Fruit fly (Drosophila melanogaster): ENCODE measurements around the gene Fbxl4.

Fbxl4 gene

DNA sequence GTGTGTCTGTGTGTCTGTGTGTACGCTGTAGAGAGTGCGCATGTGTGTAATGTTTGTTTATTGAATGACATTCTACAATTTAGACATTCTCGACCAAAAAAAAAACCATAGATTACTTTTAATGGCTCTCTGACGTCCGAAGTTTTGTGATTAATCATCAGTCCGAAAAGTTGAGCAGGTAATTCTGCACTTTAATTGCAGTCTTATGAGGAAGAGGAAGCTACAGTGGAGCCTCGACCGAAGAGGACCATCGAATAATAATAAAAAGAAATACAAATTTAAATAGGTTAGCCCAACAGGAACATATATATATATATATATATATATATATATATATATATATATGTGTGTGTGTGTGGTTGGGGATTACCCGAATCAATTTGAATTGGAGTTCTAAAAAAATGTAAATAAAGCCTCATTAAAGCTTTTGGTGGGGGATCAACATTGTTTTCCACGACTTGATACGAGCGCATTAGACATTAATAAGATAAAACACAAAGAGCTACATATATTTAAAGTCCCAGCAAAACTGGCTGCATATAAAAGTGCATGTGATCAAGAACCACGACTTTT lies 28.4 kb downstream of the Fbxl4 start:
- TF ChIP-seq ttk (optimal IDR thresholded peaks at IDR 0.05) (no peak), insv (optimal IDR thresholded peaks at IDR 0.05) (no peak), h (optimal IDR thresholded peaks at IDR 0.05) (no peak), Sin3A (optimal IDR thresholded peaks at IDR 0.05) (no peak), psq (optimal IDR thresholded peaks at IDR 0.05) (no peak), Myc (optimal IDR thresholded peaks at IDR 0.05) (no peak)

DNA sequence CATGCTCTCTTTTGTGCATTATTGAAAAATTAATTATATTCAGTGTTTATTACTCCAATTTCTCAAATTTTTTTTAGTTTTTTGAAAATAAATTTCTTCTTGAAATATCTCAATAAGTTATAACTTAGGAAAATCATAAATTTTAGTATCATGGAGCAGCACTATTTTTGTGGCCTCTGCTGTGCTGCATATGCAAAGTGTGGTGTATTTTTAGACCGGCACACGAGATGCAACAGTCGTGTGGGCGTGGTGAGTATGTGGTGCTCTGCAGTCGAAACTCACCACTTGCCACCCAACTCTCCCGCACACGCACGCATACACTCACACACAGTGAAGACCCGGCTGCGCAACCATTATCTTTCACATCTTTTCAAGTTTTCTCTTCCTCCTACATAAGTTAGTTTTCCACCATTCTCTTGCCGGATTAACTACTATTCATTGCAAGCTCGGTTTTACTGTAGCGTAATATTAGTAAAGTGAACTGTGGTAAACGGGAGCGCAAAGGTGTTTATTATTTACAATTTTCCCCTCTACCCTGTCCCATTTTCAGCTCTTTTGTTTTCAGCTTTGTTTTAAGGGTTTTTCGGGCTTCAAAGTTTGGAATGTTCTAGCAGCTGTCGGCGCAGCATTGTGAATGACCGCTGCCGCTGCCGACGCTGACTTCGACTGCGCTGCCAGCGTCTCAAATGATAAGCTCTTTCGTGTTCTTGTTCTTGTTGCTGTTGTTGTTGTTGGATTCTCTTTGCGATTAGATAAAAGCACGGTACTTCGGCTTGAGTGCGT lies 29.1 kb downstream of the Fbxl4 start:
- no peak for TF ChIP-seq Sin3A (optimal IDR thresholded peaks at IDR 0.05)
- no peak for TF ChIP-seq h (optimal IDR thresholded peaks at IDR 0.05)
- no peak for TF ChIP-seq ttk (optimal IDR thresholded peaks at IDR 0.05)
- TF ChIP-seq psq (optimal IDR thresholded peaks at IDR 0.05): no peak

DNA sequence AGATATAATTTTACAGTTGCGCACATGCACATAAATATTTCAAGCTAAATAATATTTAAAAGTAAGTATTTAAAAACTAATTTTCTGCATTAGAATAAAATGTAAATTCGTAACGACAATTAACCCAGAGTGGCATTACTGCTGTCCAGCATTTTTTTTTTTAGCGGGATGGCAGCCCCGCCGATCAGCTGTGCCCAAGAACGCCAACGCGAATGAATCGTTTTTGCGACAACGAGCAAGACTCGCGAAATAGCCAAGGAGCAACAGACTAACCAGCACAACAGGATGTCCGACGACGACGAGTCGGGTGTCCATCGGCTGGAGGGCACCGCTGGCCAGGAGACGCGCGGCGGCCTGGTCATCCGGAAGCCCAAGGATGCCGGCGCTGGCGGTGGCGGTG lies 36.5 kb downstream of the Fbxl4 start, which contains the start of gene Prp16:
Gene Prp16 (plus strand): TSS at position 185 of the 400 bp plus-strand sequence.
- TF ChIP-seq insv (optimal IDR thresholded peaks at IDR 0.05) (no peak), Sin3A (optimal IDR thresholded peaks at IDR 0.05) (no peak), h (optimal IDR thresholded peaks at IDR 0.05) (no peak), psq (optimal IDR thresholded peaks at IDR 0.05) (no peak), ttk (optimal IDR thresholded peaks at IDR 0.05) (no peak), Myc (optimal IDR thresholded peaks at IDR 0.05) (no peak)

DNA sequence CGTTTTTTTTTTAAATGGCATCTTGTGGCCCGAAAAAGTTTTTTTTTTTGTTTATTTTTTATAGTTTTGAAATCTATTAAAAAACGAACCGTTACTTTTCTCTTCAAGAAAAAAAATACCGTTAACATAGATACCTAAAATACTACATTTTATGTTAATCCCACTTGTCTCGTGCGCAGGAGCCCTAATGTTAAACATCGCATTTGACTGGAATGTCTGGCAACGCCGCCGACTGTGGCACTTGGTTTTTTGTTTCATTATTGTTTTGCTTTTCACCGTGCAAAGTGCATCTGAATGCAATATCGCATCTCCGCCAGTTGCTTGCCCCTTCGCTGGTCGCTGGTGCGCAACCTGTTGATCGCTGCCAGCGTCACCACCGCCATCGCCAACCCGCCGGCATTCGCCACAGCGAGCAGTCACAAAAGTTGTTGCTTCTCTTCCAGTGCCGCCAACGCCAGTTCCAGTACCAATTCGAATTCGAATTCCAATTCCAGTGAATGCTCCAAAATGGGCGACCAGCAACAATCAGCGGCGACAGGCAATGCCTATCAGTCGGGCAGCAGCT lies 37.7 kb downstream of the Fbxl4 start, which contains the start of gene CG11590:
Gene CG11590 (plus strand): TSS at position 212 of the 565 bp plus-strand sequence.
- TF ChIP-seq ttk (optimal IDR thresholded peaks at IDR 0.05) (no peak), psq (optimal IDR thresholded peaks at IDR 0.05) (no peak), h (optimal IDR thresholded peaks at IDR 0.05) (no peak), Myc (optimal IDR thresholded peaks at IDR 0.05) (no peak), Sin3A (optimal IDR thresholded peaks at IDR 0.05) (no peak), insv (optimal IDR thresholded peaks at IDR 0.05) (no peak)

DNA sequence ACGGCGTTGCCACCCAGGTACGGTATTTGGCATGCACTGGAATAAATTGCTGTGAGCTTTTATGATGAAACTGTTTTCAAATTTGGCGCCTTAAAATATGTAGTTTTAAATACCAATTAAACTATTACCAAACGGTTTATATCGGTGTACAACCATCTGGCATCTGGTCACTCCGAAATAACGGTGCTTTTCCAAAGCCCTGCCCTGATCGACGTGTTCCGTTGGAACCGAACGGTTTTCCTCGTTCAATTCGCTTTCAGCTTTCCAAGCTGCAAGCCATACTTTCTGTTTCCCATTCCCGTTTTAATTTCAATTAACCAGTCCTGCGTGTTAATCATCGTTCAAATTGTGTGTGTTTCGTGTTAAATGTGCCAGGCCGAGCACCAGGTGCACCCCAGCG lies 44.7 kb downstream of the Fbxl4 start, which contains the start of gene yl:
Gene yl (plus strand): TSS at position 202 of the 400 bp plus-strand sequence.
- no peak for TF ChIP-seq psq (optimal IDR thresholded peaks at IDR 0.05)
- no peak for TF ChIP-seq ttk (optimal IDR thresholded peaks at IDR 0.05)
- TF ChIP-seq Myc (optimal IDR thresholded peaks at IDR 0.05): no peak
- no peak for TF ChIP-seq insv (optimal IDR thresholded peaks at IDR 0.05)
- TF ChIP-seq h (optimal IDR thresholded peaks at IDR 0.05): no peak
- TF ChIP-seq Sin3A (optimal IDR thresholded peaks at IDR 0.05): no peak

DNA sequence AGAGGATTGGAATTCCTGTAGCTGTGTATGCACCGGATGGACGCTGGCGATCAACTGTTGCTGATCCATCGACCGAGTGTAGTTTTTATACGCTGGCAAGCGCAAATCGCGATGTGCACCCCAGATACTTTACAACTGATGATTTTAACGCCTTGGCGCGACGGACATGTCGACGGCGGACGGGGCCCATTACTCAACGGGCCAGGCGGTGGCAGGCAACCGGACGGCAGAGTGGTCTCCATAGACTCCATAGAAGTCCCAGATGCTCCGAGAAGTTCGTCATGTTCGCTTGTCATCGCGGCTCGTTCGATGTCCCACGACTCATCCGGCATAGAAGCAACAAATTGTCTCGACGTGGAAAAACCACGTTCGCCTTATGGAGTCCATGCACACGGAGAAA lies 45.8 kb downstream of the Fbxl4 start, which contains the start of gene CG13403:
Gene CG13403 (minus strand): TSS at position 101 of the 400 bp plus-strand sequence.
- no peak for TF ChIP-seq Sin3A (optimal IDR thresholded peaks at IDR 0.05)
- no peak for TF ChIP-seq h (optimal IDR thresholded peaks at IDR 0.05)
- TF ChIP-seq insv (optimal IDR thresholded peaks at IDR 0.05): no peak
- no peak for TF ChIP-seq ttk (optimal IDR thresholded peaks at IDR 0.05)
- TF ChIP-seq Myc (optimal IDR thresholded peaks at IDR 0.05): no peak
- no peak for TF ChIP-seq psq (optimal IDR thresholded peaks at IDR 0.05)

DNA sequence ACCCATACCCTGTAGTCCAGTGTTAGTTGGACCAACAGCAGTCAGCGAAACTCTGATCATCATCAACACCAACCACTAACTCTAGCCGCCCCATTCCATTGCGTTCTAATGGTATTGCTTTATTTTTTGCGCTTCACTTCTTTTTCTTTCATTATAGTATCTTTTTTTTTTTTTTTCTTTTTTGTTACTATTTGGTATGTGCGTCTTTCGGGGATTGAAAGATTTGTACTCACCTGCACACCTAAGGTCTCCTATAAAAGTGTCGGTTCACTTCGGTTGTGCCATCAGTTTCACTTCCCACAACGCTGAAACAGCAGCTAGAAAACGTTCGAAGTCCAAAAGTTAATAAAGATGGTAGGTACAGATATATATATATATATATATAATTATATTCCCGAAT lies 48.5 kb downstream of the Fbxl4 start, which contains the start of gene CG11585:
Gene CG11585 (plus strand): TSS at position 301 of the 400 bp plus-strand sequence.
- no peak for TF ChIP-seq h (optimal IDR thresholded peaks at IDR 0.05)

DNA sequence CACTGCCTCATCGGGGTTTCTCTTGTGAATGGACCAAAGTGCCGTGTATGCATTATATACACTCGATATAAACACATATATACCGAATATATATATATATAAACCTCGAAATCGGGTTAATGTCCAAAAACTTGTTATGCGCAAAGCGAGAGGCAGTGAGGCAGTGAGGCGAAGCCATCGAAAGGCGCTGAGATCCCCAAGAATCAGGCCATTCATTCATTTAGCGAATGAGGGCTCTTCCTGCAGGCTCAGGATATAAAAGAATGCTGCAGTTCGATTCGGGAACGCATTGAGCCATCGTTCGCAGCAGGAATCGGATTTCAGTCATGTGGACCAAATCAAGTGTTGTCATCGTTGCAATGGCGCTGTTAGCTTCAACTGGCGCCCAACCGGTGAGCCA lies 50.8 kb downstream of the Fbxl4 start, which contains the start of gene CG12481:
Gene CG12481 (plus strand): TSS at position 301 of the 400 bp plus-strand sequence.
- TF ChIP-seq insv (optimal IDR thresholded peaks at IDR 0.05): no peak
- TF ChIP-seq Sin3A (optimal IDR thresholded peaks at IDR 0.05): no peak
- no peak for TF ChIP-seq Myc (optimal IDR thresholded peaks at IDR 0.05)
- TF ChIP-seq h (optimal IDR thresholded peaks at IDR 0.05): no peak
- no peak for TF ChIP-seq psq (optimal IDR thresholded peaks at IDR 0.05)

All from Kc167 (cell line).